Worm (Caenorhabditis elegans): Measurements from ENCODE around the gene mes-6.

The mes-6 gene

DNA sequence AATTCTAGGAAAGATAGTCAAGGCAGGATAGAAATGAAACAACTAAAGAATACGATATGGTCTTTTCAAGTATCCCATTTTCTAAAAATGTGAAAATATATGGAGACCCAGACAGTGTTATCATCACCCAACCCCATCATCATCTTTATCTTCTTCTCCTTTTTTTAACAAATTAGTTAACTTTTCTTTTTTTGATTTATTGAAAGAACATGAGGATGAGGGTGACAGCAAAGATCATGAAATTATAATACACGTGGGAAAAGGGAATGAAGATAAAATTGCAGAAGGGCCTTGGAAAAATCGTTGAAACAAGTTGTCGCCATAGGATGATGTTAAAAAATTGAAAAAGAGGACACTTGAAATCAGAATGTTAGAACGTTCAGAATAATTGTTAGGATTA, 46.9 kb upstream of the mes-6 start:
- TF ChIP-seq jun-1 (tag; optimal IDR thresholded peaks at IDR 0.05) (no peak), skn-1 (tag; optimal IDR thresholded peaks at IDR 0.05) (no peak), ceh-9 (tag; optimal IDR thresholded peaks at IDR 0.05) (no peak), ama-1 (optimal IDR thresholded peaks at IDR 0.05) (no peak), sea-2 (GFP tag; optimal IDR thresholded peaks at IDR 0.05) (no peak), hmg-11 (tag; optimal IDR thresholded peaks at IDR 0.05) (no peak), unc-62 (GFP tag; optimal IDR thresholded peaks at IDR 0.05) (no peak), elt-1 (tag; optimal IDR thresholded peaks at IDR 0.05) (no peak), aly-2 (tag; optimal IDR thresholded peaks at IDR 0.05) (no peak), nhr-237 (tag; optimal IDR thresholded peaks at IDR 0.05) (no peak), nhr-25 (tag; optimal IDR thresholded peaks at IDR 0.05) (no peak), fkh-10 (GFP tag; optimal IDR thresholded peaks at IDR 0.05) (no peak), ztf-4 (tag; optimal IDR thresholded peaks at IDR 0.05) (no peak), elt-2 (tag; optimal IDR thresholded peaks at IDR 0.05) (no peak), ceh-16 (tag; optimal IDR thresholded peaks at IDR 0.05) (no peak), nhr-76 (tag; optimal IDR thresholded peaks at IDR 0.05) (no peak), nhr-43 (tag; optimal IDR thresholded peaks at IDR 0.05; ENCODE audit: poor library complexity, severe bottlenecking) (no peak), unc-39 (tag; optimal IDR thresholded peaks at IDR 0.05) (no peak), eor-1 (tag; optimal IDR thresholded peaks at IDR 0.05) (no peak)

DNA sequence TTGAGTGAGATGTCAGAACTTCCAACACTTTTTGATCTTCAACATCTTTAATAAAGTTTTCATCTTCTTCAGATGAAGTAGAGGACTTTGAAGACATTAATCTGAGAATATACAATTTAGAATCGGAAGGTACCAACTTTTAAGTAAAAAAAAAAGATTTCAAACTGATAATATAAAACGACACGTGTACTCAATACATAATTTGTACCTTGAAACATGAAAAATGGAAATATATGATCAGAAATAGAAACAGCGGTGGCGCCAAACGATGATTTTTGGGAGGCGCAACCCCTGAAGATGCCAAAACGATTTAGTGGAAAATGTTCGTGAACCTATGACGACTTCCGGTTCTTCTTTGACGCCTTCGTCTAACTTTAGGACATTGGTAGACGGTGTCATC, 38.6 kb upstream of the mes-6 start, which contains the start of gene oat-1:
Gene oat-1 (minus strand): TSS at position 101 of the 400 bp plus-strand sequence.
- TF ChIP-seq nhr-77 (tag; optimal IDR thresholded peaks at IDR 0.05) (no peak), pha-4 (tag; optimal IDR thresholded peaks at IDR 0.05) (no peak), elt-3 (tag; optimal IDR thresholded peaks at IDR 0.05) (no peak)

DNA sequence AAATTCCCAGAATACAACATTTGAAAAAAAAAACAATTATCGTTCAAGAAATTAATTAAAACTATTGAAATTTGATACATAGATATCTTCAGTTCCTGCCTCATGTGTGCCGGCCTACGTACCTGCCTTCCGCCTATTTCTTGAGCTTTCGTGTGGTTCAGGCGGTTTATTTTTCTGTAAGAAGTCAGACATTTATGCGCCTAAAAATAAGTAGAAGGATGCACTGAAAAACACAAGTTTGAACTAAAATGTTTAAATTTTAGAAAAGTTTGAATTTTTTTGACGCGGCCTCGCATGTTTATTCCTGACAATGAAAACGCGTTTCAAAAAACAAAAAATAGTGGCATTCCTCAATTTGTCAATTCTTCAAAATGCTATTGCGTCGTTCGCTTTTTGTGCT, 37.3 kb upstream of the mes-6 start, which contains the start of gene C28C12.11:
Gene C28C12.11 (plus strand): TSS at position 301 of the 400 bp plus-strand sequence.
- no peak for TF ChIP-seq nhr-67 (tag; optimal IDR thresholded peaks at IDR 0.05)
- no peak for TF ChIP-seq lin-39 (tag; optimal IDR thresholded peaks at IDR 0.05)
- TF ChIP-seq pha-4 (tag; optimal IDR thresholded peaks at IDR 0.05): no peak
- TF ChIP-seq nhr-237 (tag; optimal IDR thresholded peaks at IDR 0.05): no peak
- no peak for TF ChIP-seq nhr-23 (tag; optimal IDR thresholded peaks at IDR 0.05)
- TF ChIP-seq ceh-82 (tag; optimal IDR thresholded peaks at IDR 0.05): no peak
- TF ChIP-seq nhr-28 (tag; optimal IDR thresholded peaks at IDR 0.05): no peak
- no peak for TF ChIP-seq egl-27 (tag; optimal IDR thresholded peaks at IDR 0.05)
- TF ChIP-seq ceh-16 (tag; optimal IDR thresholded peaks at IDR 0.05): no peak
- no peak for TF ChIP-seq nfya-1 (tag; optimal IDR thresholded peaks at IDR 0.05; ENCODE audit: insufficient read depth)
- TF ChIP-seq nhr-77 (tag; optimal IDR thresholded peaks at IDR 0.05): no peak
- no peak for TF ChIP-seq nhr-25 (tag; optimal IDR thresholded peaks at IDR 0.05)
- TF ChIP-seq elt-1 (tag; optimal IDR thresholded peaks at IDR 0.05): no peak
- no peak for TF ChIP-seq unc-39 (tag; optimal IDR thresholded peaks at IDR 0.05)
- TF ChIP-seq fkh-10 (GFP tag; optimal IDR thresholded peaks at IDR 0.05): no peak
- TF ChIP-seq eor-1 (tag; optimal IDR thresholded peaks at IDR 0.05): no peak
- TF ChIP-seq zag-1 (tag; optimal IDR thresholded peaks at IDR 0.05): no peak
- TF ChIP-seq ceh-28 (tag; optimal IDR thresholded peaks at IDR 0.05): no peak
- TF ChIP-seq fkh-2 (tag; optimal IDR thresholded peaks at IDR 0.05): no peak
- no peak for TF ChIP-seq tbx-2 (tag; optimal IDR thresholded peaks at IDR 0.05)

DNA sequence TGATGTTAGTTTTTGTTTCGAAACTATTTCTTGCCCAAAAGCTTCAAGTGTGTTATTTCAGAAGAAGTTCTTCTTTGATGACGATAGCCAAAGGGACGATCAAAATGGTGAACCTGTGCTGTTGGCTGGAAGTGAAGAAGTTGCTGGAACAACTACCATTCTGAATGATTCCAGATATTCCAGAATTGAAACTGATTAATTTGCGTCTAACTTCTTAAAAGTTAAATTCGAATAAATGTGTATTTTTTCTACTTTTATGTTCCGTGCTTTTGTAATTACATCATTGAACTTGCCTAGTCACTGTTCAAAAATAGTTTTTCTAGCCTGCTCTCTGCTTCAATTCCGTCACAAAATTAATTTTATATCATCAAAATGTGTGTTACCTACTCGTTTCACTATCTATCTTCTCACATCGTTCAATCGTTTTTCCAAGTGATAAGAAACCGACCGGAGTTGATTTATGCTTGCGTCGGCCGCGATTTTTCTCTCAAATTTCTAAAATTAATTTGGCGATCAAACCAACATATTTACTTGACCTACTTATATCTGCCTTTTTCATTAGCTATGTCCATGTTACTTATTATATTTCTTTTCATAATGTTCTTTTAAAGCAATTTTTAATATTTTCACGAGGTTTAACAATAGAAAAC, 35.9 kb upstream of the mes-6 start:
- TF ChIP-seq pha-4 (tag; optimal IDR thresholded peaks at IDR 0.05) (no peak), nhr-76 (tag; optimal IDR thresholded peaks at IDR 0.05) (no peak), unc-39 (tag; optimal IDR thresholded peaks at IDR 0.05) (no peak), ztf-11 (tag; optimal IDR thresholded peaks at IDR 0.05) (no peak), tbx-2 (tag; optimal IDR thresholded peaks at IDR 0.05) (no peak), fkh-2 (tag; optimal IDR thresholded peaks at IDR 0.05) (no peak), nhr-25 (tag; optimal IDR thresholded peaks at IDR 0.05) (no peak), zag-1 (tag; optimal IDR thresholded peaks at IDR 0.05) (no peak), elt-1 (tag; optimal IDR thresholded peaks at IDR 0.05) (no peak), ama-1 (optimal IDR thresholded peaks at IDR 0.05) (no peak), snpc-4 (tag; optimal IDR thresholded peaks at IDR 0.05) (peak; percentile 22), pqm-1 (tag; optimal IDR thresholded peaks at IDR 0.05) (peak; percentile 63), ztf-4 (tag; optimal IDR thresholded peaks at IDR 0.05) (no peak), nhr-237 (tag; optimal IDR thresholded peaks at IDR 0.05) (no peak), mdl-1 (tag; optimal IDR thresholded peaks at IDR 0.05) (no peak), ceh-82 (tag; optimal IDR thresholded peaks at IDR 0.05) (no peak), unc-62 (GFP tag; optimal IDR thresholded peaks at IDR 0.05) (no peak), elt-2 (tag; optimal IDR thresholded peaks at IDR 0.05) (peak; percentile 82), egl-5 (tag; optimal IDR thresholded peaks at IDR 0.05) (no peak), ZK546.5 (tag; optimal IDR thresholded peaks at IDR 0.05) (no peak)

Measured in whole organism, L3 larva.